Fruit fly (Drosophila melanogaster): ENCODE measurements around the gene CG2604.
A peak's percentile ranks its signal among the peaks of the same experiment; 100 is the strongest.

CG2604 gene

dm6 chr3R:5263311-5264250 is 40.4 kb upstream of the CG2604 start (continued):
- TF ChIP-seq fu2 (GFP tag; optimal IDR thresholded peaks at IDR 0.05) (no peak), rib (GFP tag; IDR thresholded peaks at IDR 0.05) (peak; percentile 32), vvl (GFP tag; IDR thresholded peaks at IDR 0.05) (peak; percentile 75), salm (tag; optimal IDR thresholded peaks at IDR 0.05) (peak; percentile 78), vfl (GFP tag; optimal IDR thresholded peaks at IDR 0.05) (no peak), CG34376 (GFP tag; optimal IDR thresholded peaks at IDR 0.05) (no peak), gem (tag; optimal IDR thresholded peaks at IDR 0.05) (peak; percentile 94), CG4854 (GFP tag; optimal IDR thresholded peaks at IDR 0.05) (peak; percentile 23), NC2α (GFP tag; optimal IDR thresholded peaks at IDR 0.05) (no peak), CG12071 (GFP tag; optimal IDR thresholded peaks at IDR 0.05) (peak; percentile 55), CG30431 (GFP tag; optimal IDR thresholded peaks at IDR 0.05) (peak; percentile 77), sens-2 (GFP tag; IDR thresholded peaks at IDR 0.05) (no peak), inv (GFP tag; IDR thresholded peaks at IDR 0.05; ENCODE audit: partially characterized antibody) (no peak), CG10979 (tag; optimal IDR thresholded peaks at IDR 0.05) (peak; percentile 88), dati (GFP tag; IDR thresholded peaks at IDR 0.05) (peak; percentile 27; the same call in 1 of the 2 replicates), CG4282 (GFP tag; optimal IDR thresholded peaks at IDR 0.05) (no peak), CG3847 (GFP tag; IDR thresholded peaks at IDR 0.05) (peak; percentile 82), crp (GFP tag; optimal IDR thresholded peaks at IDR 0.05) (peak in 1 of 2 experiments; percentile 25), CG33557 (GFP tag; optimal IDR thresholded peaks at IDR 0.05) (peak; percentile 72), mirr (GFP tag; optimal IDR thresholded peaks at IDR 0.05) (peak; percentile 69), stc (GFP tag; IDR thresholded peaks at IDR 0.05) (peak; percentile 66; the same call in 1 of the 2 replicates), wor (GFP tag; IDR thresholded peaks at IDR 0.05) (peak; percentile 61), CG9215 (GFP tag; IDR thresholded peaks at IDR 0.05) (no peak; the same call in 1 of the 2 replicates), hth (optimal IDR thresholded peaks at IDR 0.05) (no peak), Dref (GFP tag; IDR thresholded peaks at IDR 0.05) (no peak), stwl (tag; optimal IDR thresholded peaks at IDR 0.05) (no peak), pnt (GFP tag; optimal IDR thresholded peaks at IDR 0.05) (peak; percentile 5), usp (GFP tag; optimal IDR thresholded peaks at IDR 0.05) (no peak), CG8765 (GFP tag; IDR thresholded peaks at IDR 0.05) (no peak), CG9817 (tag; optimal IDR thresholded peaks at IDR 0.05) (peak; percentile 85), ac (GFP tag; optimal IDR thresholded peaks at IDR 0.05) (peak; percentile 72), GATAe (GFP tag; conservative IDR thresholded peaks at IDR 0.05) (no peak; the same call in 1 of the 2 replicates), CG15601 (tag; optimal IDR thresholded peaks at IDR 0.05) (peak; percentile 73), CG32767 (GFP tag; IDR thresholded peaks at IDR 0.05) (peak; percentile 81), org-1 (GFP tag; optimal IDR thresholded peaks at IDR 0.05) (peak; percentile 49), jumu (GFP tag; optimal IDR thresholded peaks at IDR 0.05) (no peak), CrebB (tag; optimal IDR thresholded peaks at IDR 0.05) (no peak), CG4424 (GFP tag; optimal IDR thresholded peaks at IDR 0.05) (peak; percentile 87), CG17328 (GFP tag; IDR thresholded peaks at IDR 0.05) (peak; percentile 55), sisA (GFP tag; IDR thresholded peaks at IDR 0.05) (peak; percentile 67; the same call in 1 of the 2 replicates), run (tag; optimal IDR thresholded peaks at IDR 0.05) (peak; percentile 72), CG13296 (GFP tag; optimal IDR thresholded peaks at IDR 0.05) (peak; percentile 93), CG7963 (GFP tag; IDR thresholded peaks at IDR 0.05; ENCODE audit: partially characterized antibody) (no peak), CG12769 (tag; optimal IDR thresholded peaks at IDR 0.05) (peak; percentile 81), Dad (GFP tag; optimal IDR thresholded peaks at IDR 0.05) (no peak), Hmr (GFP tag; optimal IDR thresholded peaks at IDR 0.05) (peak; percentile 89), ewg (GFP tag; optimal IDR thresholded peaks at IDR 0.05) (peak; percentile 73), Dp (GFP tag; optimal IDR thresholded peaks at IDR 0.05) (no peak), CG6765 (GFP tag; optimal IDR thresholded peaks at IDR 0.05) (peak; percentile 81)
